Worm (Caenorhabditis elegans) whole organism, L4/young adult: ENCODE measurements around the gene srsx-19.

ENCODE experiments used
- W03F9.2 ChIP-seq: fragments of 150-350 bp; optimal IDR thresholded peaks from 2 replicates; lab custom pipeline; 2014; ENCODE audit warnings: missing biosample characterization, missing genetic modification characterization
- dao-5 ChIP-seq: sonication (generic microtip); optimal IDR thresholded peaks from 2 replicates; lab custom pipeline; 2016; ENCODE audit warnings: missing genotype, missing genetic modification characterization, moderate library complexity, missing compliant biosample characterization

- no peak for TF ChIP-seq W03F9.2 (tag; lab: Kevin White, UChicago)
- TF ChIP-seq dao-5: no peak
These were observed 27.9 kb downstream of the srsx-19 start, which contains the start of gene gcy-32 for ce11 chrV:13915390-13915789.
